Worm (Caenorhabditis elegans) whole organism, L2 larva: Measurements from ENCODE around the gene zmp-1.

Experiments
- C34F6.9 ChIP-seq: fragments of 150-350 bp; optimal IDR thresholded peaks from 2 replicates; lab custom pipeline; 2014; ENCODE audit warnings: missing biosample characterization, missing genetic modification characterization
- F13H6.1 ChIP-seq: sonication (generic microtip); optimal IDR thresholded peaks from 2 replicates; lab custom pipeline; 2016; ENCODE audit warnings: missing genetic modification characterization, missing compliant biosample characterization
- R02D3.7 ChIP-seq: fragments of 150-350 bp; optimal IDR thresholded peaks from 2 replicates; lab custom pipeline; 2014; ENCODE audit warnings: missing biosample characterization, missing genetic modification characterization
- Y55F3AM.14 ChIP-seq: fragments of 200-800 bp; sonication (Bioruptor generic); optimal IDR thresholded peaks from 2 replicates; lab custom pipeline; 2018; ENCODE audit warnings: mild to moderate bottlenecking, missing genetic modification characterization, missing compliant biosample characterization
- ZK546.5 ChIP-seq: sonication (generic microtip); optimal IDR thresholded peaks from 2 replicates; lab custom pipeline; 2017; ENCODE audit warnings: missing biosample characterization, missing genetic modification characterization
- alr-1 ChIP-seq: fragments of 150-350 bp; optimal IDR thresholded peaks from 2 replicates; lab custom pipeline; 2014; ENCODE audit warnings: missing biosample characterization, missing genetic modification characterization
- aly-2 ChIP-seq: fragments of 150-350 bp; optimal IDR thresholded peaks from 2 replicates; lab custom pipeline; 2014; ENCODE audit warnings: missing biosample characterization, missing genetic modification characterization
- ama-1 ChIP-seq: fragments of 150-350 bp; optimal IDR thresholded peaks from 2 replicates; lab custom pipeline; 2018; ENCODE audit warnings: inconsistent platforms
- blmp-1 ChIP-seq: sonication (generic microtip); optimal IDR thresholded peaks from 2 replicates; lab custom pipeline; 2017; ENCODE audit warnings: missing genetic modification characterization, mild to moderate bottlenecking, missing compliant biosample characterization, antibody characterized with exemption, moderate library complexity; ENCODE audit not compliant: insufficient read depth
- ceh-16 ChIP-seq: fragments of 150-350 bp; optimal IDR thresholded peaks from 2 replicates; lab custom pipeline; 2014; ENCODE audit warnings: missing biosample characterization, missing genetic modification characterization
- ceh-82 ChIP-seq: fragments of 150-350 bp; optimal IDR thresholded peaks from 2 replicates; lab custom pipeline; 2014; ENCODE audit warnings: missing biosample characterization, missing genetic modification characterization
- crh-2 ChIP-seq: sonication (generic microtip); optimal IDR thresholded peaks from 2 replicates; lab custom pipeline; 2017; ENCODE audit warnings: missing biosample characterization, missing genetic modification characterization
- dmd-4 ChIP-seq: sonication (generic microtip); optimal IDR thresholded peaks from 2 replicates; lab custom pipeline; 2017; ENCODE audit warnings: missing biosample characterization, missing genetic modification characterization
- elt-1 ChIP-seq: fragments of 150-350 bp; optimal IDR thresholded peaks from 2 replicates; lab custom pipeline; 2014; ENCODE audit warnings: missing biosample characterization, missing genetic modification characterization
- elt-3 ChIP-seq: sonication (generic microtip); optimal IDR thresholded peaks from 2 replicates; lab custom pipeline; 2017; ENCODE audit warnings: missing biosample characterization, missing genetic modification characterization
- fos-1 ChIP-seq: fragments of 150-350 bp; optimal IDR thresholded peaks from 2 replicates; lab custom pipeline; 2014; ENCODE audit warnings: missing biosample characterization, missing genetic modification characterization
- gmeb-1 ChIP-seq: fragments of 150-350 bp; optimal IDR thresholded peaks from 2 replicates; lab custom pipeline; 2014; ENCODE audit warnings: missing biosample characterization, missing genetic modification characterization
- lin-11 ChIP-seq: fragments of 150-350 bp; sonication (generic microtip); optimal IDR thresholded peaks from 2 replicates; lab custom pipeline; 2014; ENCODE audit warnings: missing biosample characterization, missing genetic modification characterization, inconsistent platforms, mixed read lengths
- lin-13 ChIP-seq: fragments of 150-350 bp; optimal IDR thresholded peaks from 2 replicates; lab custom pipeline; 2014; ENCODE audit warnings: missing biosample characterization, missing genetic modification reagents, missing genetic modification characterization
- lin-39 ChIP-seq: fragments of 150-350 bp; optimal IDR thresholded peaks from 2 replicates; lab custom pipeline; 2014; ENCODE audit warnings: missing biosample characterization, missing genetic modification reagents, missing genetic modification characterization
- lsy-2 ChIP-seq, 2 experiments: fragments of 150-350 bp in 1 of 2; sonication (generic microtip) in 1 of 2; optimal IDR thresholded peaks; 2 replicates each; lab custom pipeline; 2014 to 2017; ENCODE audit warnings: missing biosample characterization in 2 of 2, missing genetic modification characterization in 2 of 2
- mab-5 ChIP-seq: fragments of 150-350 bp; optimal IDR thresholded peaks from 2 replicates; lab custom pipeline; 2014; ENCODE audit warnings: missing biosample characterization, missing genetic modification characterization
- mbf-1 ChIP-seq: sonication (generic microtip); optimal IDR thresholded peaks from 2 replicates; lab custom pipeline; 2017; ENCODE audit warnings: missing biosample characterization, missing genetic modification characterization
- mdl-1 ChIP-seq, 2 experiments: fragments of 150-350 bp in 1 of 2; sonication (generic microtip) in 1 of 2; optimal IDR thresholded peaks; 2 replicates each; lab custom pipeline; 2017; ENCODE audit warnings: missing biosample characterization in 2 of 2, missing genetic modification characterization in 2 of 2
- nhr-11 ChIP-seq: fragments of 150-350 bp; optimal IDR thresholded peaks from 2 replicates; lab custom pipeline; 2014; ENCODE audit warnings: missing biosample characterization, missing genetic modification characterization
- nhr-129 ChIP-seq: fragments of 150-350 bp; optimal IDR thresholded peaks from 2 replicates; lab custom pipeline; 2014; ENCODE audit warnings: missing biosample characterization, missing genetic modification characterization
- nhr-23 ChIP-seq: fragments of 150-350 bp; optimal IDR thresholded peaks from 2 replicates; lab custom pipeline; 2014; ENCODE audit warnings: missing biosample characterization, missing genetic modification reagents, missing genetic modification characterization
- nhr-25 ChIP-seq: fragments of 150-350 bp; sonication (generic microtip); optimal IDR thresholded peaks from 3 replicates; lab custom pipeline; 2014; ENCODE audit warnings: missing biosample characterization, missing genetic modification characterization
- nhr-6 ChIP-seq: fragments of 150-350 bp; optimal IDR thresholded peaks from 2 replicates; lab custom pipeline; 2014; ENCODE audit warnings: missing biosample characterization, missing genetic modification characterization
- nhr-77 ChIP-seq: fragments of 150-350 bp; optimal IDR thresholded peaks from 2 replicates; lab custom pipeline; 2014; ENCODE audit warnings: missing biosample characterization, missing genetic modification characterization
- peb-1 ChIP-seq: fragments of 150-350 bp; optimal IDR thresholded peaks from 2 replicates; lab custom pipeline; 2014; ENCODE audit warnings: missing biosample characterization, missing genetic modification characterization
- skn-1 ChIP-seq: sonication (generic microtip); optimal IDR thresholded peaks from 2 replicates; lab custom pipeline; 2017; ENCODE audit warnings: missing biosample characterization, missing genetic modification characterization
- sma-3 ChIP-seq: sonication (generic microtip); optimal IDR thresholded peaks from 2 replicates; lab custom pipeline; 2016; ENCODE audit warnings: missing genetic modification reagents, missing genetic modification characterization, missing compliant biosample characterization
- sma-9 ChIP-seq, 2 experiments: fragments of 150-350 bp in 1 of 2; sonication (generic microtip) in 1 of 2; optimal IDR thresholded peaks; 2 replicates each; lab custom pipeline; 2014 to 2016; ENCODE audit warnings: missing genetic modification characterization in 2 of 2, mild to moderate bottlenecking in 1 of 2, missing biosample characterization in 1 of 2, missing compliant biosample characterization in 1 of 2, missing genetic modification reagents in 1 of 2, moderate library complexity in 1 of 2
- snpc-4 ChIP-seq: fragments of 150-350 bp; optimal IDR thresholded peaks from 2 replicates; lab custom pipeline; 2014; ENCODE audit warnings: missing biosample characterization, missing genetic modification characterization
- unc-39 ChIP-seq: fragments of 150-350 bp; optimal IDR thresholded peaks from 2 replicates; lab custom pipeline; 2014; ENCODE audit warnings: missing biosample characterization, missing genetic modification characterization
- unc-55 ChIP-seq: fragments of 150-350 bp; sonication (generic microtip); optimal IDR thresholded peaks from 3 replicates; lab custom pipeline; 2014; ENCODE audit warnings: missing biosample characterization, missing genetic modification reagents, missing genetic modification characterization
- unc-62 ChIP-seq: fragments of 150-350 bp; optimal IDR thresholded peaks from 2 replicates; lab custom pipeline; 2014; ENCODE audit warnings: missing biosample characterization, missing genetic modification reagents, missing genetic modification characterization
- zag-1 ChIP-seq: fragments of 150-350 bp; optimal IDR thresholded peaks from 2 replicates; lab custom pipeline; 2014; ENCODE audit warnings: missing biosample characterization, missing genetic modification characterization
- ztf-1 ChIP-seq: fragments of 200-800 bp; sonication (Bioruptor generic); conservative IDR thresholded peaks from 2 replicates; pipeline ENCODE4 v1.3.6; 2022; ENCODE audit warnings: missing genetic modification characterization, missing compliant biosample characterization
- ztf-11 ChIP-seq: sonication (generic microtip); optimal IDR thresholded peaks from 2 replicates; lab custom pipeline; 2017; ENCODE audit warnings: missing biosample characterization, missing genetic modification characterization

zmp-1 gene

ce11 chrIII:5950756-5951345, 18.1 kb upstream of the zmp-1 start:
- TF ChIP-seq elt-3 (tag; lab: Kevin White, UChicago) (no peak), nhr-25 (no peak), dmd-4 (tag; lab: Kevin White, UChicago) (no peak), ceh-16 (tag; lab: Kevin White, UChicago) (no peak), gmeb-1 (no peak), nhr-6 (tag; lab: Kevin White, UChicago) (no peak), F13H6.1 (tag; lab: Kevin White, UChicago) (peak; percentile 15)

DNA sequence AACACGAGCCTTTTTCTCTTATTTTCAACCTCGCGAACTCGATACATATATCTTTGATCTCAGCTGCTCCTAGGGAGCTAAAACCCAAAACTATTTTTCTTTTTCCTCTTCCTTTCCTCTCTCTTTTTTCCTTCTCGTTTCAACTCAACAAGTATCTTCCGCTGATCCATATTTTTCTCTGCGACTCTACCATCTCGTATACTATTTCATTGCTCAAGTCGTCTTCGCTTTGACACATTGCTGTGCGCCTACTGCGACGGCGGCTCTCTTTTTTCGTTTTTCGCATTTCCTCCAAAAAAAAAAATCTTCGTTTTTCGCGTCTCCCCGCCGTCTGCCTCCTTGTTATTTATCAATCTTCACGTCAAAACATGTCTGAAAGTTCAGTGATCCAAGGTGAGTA, 17.1 kb upstream of the zmp-1 start:
- TF ChIP-seq lin-13 (GFP tag; lab: Kevin White, UChicago) (no peak), sma-3 (GFP tag; lab: Kevin White, UChicago) (no peak), F13H6.1 (tag; lab: Kevin White, UChicago) (peak; percentile 55), ztf-11 (tag; lab: Kevin White, UChicago) (no peak), peb-1 (no peak), lsy-2 (tag; optimal IDR thresholded peaks at IDR 0.05; lab: Kevin White, UChicago) (peak in 1 of 2 experiments; percentile 35), ZK546.5 (tag; lab: Kevin White, UChicago) (no peak), dmd-4 (tag; lab: Kevin White, UChicago) (no peak), unc-62 (no peak), aly-2 (tag; lab: Kevin White, UChicago) (no peak), mbf-1 (tag; lab: Kevin White, UChicago) (no peak), sma-9 (GFP tag; optimal IDR thresholded peaks at IDR 0.05; lab: Kevin White, UChicago) (peak; percentile 55), sma-9 (tag; optimal IDR thresholded peaks at IDR 0.05; lab: Kevin White, UChicago) (no peak), unc-39 (tag; lab: Kevin White, UChicago) (no peak), crh-2 (tag; lab: Kevin White, UChicago) (no peak), zag-1 (tag; lab: Kevin White, UChicago) (peak; percentile 19), ztf-1 (GFP tag; lab: Robert Waterston, UW) (no peak), unc-55 (GFP tag; lab: Kevin White, UChicago) (peak; percentile 71), nhr-23 (tag; lab: Kevin White, UChicago) (no peak), R02D3.7 (no peak), nhr-129 (tag; lab: Kevin White, UChicago) (peak; percentile 57), mab-5 (tag; lab: Kevin White, UChicago) (no peak), nhr-25 (no peak), C34F6.9 (tag; lab: Kevin White, UChicago) (peak; percentile 61), mdl-1 (tag; optimal IDR thresholded peaks at IDR 0.05; lab: Kevin White, UChicago) (no peak), ama-1 (lab: Kevin White, UChicago) (peak; percentile 33), blmp-1 (tag; lab: Kevin White, UChicago) (no peak), nhr-6 (tag; lab: Kevin White, UChicago) (no peak), alr-1 (tag; lab: Kevin White, UChicago) (no peak), skn-1 (no peak), Y55F3AM.14 (GFP tag; lab: Kevin White, UChicago) (no peak), nhr-11 (tag; lab: Kevin White, UChicago) (no peak), lin-39 (no peak), ceh-82 (tag; lab: Kevin White, UChicago) (no peak), snpc-4 (tag; lab: Kevin White, UChicago) (no peak), gmeb-1 (no peak), fos-1 (tag; lab: Kevin White, UChicago) (no peak), elt-1 (tag; lab: Kevin White, UChicago) (no peak), lin-11 (tag; lab: Kevin White, UChicago) (no peak), ceh-16 (tag; lab: Kevin White, UChicago) (no peak)

DNA sequence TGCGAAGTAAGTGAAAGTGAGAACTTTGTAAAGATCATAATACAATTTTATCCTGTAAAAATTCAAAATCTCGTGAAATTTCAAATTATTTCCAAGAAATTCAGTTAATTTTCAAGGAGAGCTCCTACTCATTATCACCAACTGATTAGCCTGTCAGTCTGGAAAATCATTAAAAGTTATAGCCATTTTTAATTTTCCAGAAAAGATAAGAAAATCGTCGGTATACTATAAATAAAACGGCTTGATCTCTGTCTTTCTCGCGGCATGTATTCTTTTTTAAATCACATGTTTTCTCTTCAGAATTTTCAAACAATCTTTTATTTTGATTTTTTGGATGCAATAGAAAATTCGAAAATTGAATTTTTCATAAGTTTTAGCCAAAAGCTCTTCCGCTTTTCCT, 16.2 kb upstream of the zmp-1 start:
- TF ChIP-seq zag-1 (tag; lab: Kevin White, UChicago) (no peak), skn-1 (no peak), nhr-77 (tag; lab: Kevin White, UChicago) (no peak), C34F6.9 (tag; lab: Kevin White, UChicago) (no peak), elt-1 (tag; lab: Kevin White, UChicago) (no peak)
- TF ChIP-seq, all 48 proteins: peak for 0
